Worm (Caenorhabditis elegans) whole organism, L4/young adult: Measurements from ENCODE around the gene rmh-2.

Source experiments
- W03F9.2 ChIP-seq: fragments of 150-350 bp; optimal IDR thresholded peaks from 2 replicates; lab custom pipeline; 2014; ENCODE audit warnings: missing biosample characterization, missing genetic modification characterization
- dao-5 ChIP-seq: sonication (generic microtip); optimal IDR thresholded peaks from 2 replicates; lab custom pipeline; 2016; ENCODE audit warnings: missing genotype, missing genetic modification characterization, moderate library complexity, missing compliant biosample characterization
- him-1 ChIP-seq: sonication (generic microtip); optimal IDR thresholded peaks from 2 replicates; lab custom pipeline; 2016; ENCODE audit warnings: missing genotype, missing genetic modification reagents, missing genetic modification characterization, missing compliant biosample characterization

rmh-2 gene

DNA sequence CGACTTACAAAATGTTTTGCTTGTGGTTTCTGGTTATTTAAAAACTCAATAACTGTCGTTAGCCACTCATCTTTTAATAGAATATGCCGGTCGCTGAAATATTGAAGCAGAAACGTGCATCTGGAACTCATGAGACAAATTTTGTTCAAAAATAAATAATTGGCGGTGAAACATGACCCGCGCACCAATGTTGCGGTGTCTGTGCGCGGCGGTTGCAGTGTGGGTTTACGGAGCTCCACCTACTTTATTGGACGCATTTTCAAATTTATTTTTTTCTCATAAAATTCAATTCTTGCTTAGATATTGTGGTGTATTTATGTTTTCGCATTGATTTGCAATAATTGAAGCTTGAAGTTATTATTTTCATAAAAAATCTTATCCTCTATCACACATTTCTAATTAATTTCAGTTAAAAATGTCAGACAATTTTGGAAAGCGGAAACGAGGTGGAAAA lies at the start of gene rmh-2, which contains the start of gene suds-3:
TSS of gene rmh-2 (minus strand) at position 164 of the 454 bp plus-strand sequence.
TSS of gene suds-3 (plus strand) at position 404 of the 454 bp plus-strand sequence.
- TF ChIP-seq him-1 (tag; lab: Kevin White, UChicago): no peak
- TF ChIP-seq dao-5 (tag; lab: Kevin White, UChicago): no peak

DNA sequence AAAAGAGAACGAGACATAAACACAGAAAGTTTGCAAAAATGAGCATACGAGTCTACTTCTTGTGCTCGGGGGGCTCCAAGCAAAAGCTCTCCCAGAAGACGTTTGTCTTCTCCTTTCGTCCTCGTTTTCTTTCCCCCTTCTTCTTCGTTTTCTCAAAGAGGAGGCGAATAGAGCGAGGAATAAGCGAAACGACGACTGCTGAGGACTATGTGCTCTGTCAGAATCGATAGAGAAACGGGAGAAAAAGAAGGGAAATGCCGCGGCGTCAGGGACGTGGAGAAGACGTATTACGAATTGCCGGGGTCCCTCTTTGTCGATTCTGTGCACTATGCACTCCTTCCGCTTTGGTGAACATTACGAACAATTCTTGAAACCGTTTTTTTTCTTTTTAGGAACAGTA lies 47.9 kb upstream of the rmh-2 start:
- TF ChIP-seq W03F9.2 (tag; lab: Kevin White, UChicago) (no peak), him-1 (tag; lab: Kevin White, UChicago) (peak; percentile 33)

DNA sequence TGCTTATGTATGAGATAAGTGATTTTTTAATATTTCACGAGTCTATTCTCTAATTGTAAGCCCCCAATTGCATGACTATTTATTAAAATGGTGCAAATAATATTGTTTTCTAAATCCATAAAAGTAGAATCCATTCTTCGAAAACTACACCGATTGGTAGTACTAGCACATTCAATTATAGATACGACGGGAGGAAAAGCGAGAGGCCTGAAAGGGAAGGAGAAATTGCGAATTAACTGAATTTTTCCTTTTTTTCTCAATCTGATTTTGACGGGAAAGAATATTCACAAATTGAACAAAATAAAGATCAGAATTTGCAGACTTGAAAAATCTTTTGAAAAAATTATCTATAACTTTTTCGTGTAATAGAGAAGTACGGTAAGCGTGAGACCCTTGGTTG lies 46.6 kb upstream of the rmh-2 start:
- no peak for TF ChIP-seq W03F9.2 (tag; lab: Kevin White, UChicago)
- no peak for TF ChIP-seq dao-5 (tag; lab: Kevin White, UChicago)
- no peak for TF ChIP-seq him-1 (tag; lab: Kevin White, UChicago)

DNA sequence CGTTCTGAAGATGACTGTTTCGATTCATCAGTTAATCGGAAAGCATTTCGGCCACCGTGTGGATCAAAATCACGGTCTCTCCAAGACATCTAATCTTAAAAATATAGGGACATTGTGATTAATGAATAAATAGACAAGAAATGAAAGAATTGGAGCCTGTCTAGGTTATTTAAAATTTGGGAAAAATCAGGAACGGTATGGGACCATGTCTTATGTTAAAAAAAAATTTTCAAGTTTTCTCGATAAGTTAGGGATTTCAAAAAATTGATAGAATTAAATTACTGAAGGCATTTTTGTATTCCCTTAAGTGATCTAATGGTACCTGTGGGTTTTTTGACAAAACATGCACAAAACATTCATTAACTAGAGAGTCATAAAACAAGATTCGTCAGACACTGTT lies 45.6 kb upstream of the rmh-2 start, which contains the start of gene unc-41:
TSS of gene unc-41 (minus strand) at position 101 of the 400 bp plus-strand sequence.
- no peak for TF ChIP-seq W03F9.2 (tag; lab: Kevin White, UChicago)

DNA sequence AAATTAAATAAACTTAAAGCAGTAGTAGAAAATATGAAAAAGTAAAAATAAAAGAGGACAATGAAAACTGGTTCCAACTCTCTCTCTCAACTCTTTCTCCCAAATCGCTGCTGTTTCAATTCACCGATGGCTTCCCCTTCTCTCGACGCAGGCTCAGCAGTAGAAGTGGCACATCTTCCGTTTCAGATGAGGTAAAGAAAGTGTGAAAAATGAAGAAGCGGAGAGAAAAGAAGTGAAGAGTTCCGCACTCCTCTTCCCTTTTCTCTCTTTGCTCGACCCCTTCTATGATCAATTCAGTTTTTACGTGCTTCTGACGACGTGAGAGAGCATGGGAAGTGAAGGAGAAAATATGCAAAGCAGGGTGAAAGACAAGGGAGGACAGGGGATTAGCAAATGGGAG lies 43.7 kb upstream of the rmh-2 start:
- TF ChIP-seq W03F9.2 (tag; lab: Kevin White, UChicago): no peak
- TF ChIP-seq dao-5 (tag; lab: Kevin White, UChicago): no peak
- TF ChIP-seq him-1 (tag; lab: Kevin White, UChicago): peak; percentile 54

DNA sequence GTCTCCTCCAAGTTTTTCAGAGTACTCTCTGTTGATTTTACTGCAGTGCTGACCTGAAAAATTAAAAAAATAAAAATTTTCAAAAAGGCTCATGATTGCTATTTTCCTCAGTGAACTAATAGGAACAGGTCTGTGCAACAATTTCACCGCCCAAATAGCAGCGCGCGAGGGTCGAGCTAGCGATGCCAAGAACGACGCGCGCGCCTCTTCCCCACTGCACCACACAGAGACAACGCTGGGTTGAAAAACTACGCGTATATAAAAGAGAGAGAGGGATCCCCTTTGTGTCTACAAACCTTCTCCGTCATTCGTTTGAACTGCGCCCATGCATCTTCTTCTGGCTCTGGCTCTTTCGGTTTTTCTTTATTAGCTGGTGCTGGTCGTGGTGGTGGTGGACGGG lies 39.5 kb upstream of the rmh-2 start:
- TF ChIP-seq W03F9.2 (tag; lab: Kevin White, UChicago): no peak
- peak; percentile 94 for TF ChIP-seq him-1 (tag; lab: Kevin White, UChicago)
- peak; percentile 70 for TF ChIP-seq dao-5 (tag; lab: Kevin White, UChicago)

DNA sequence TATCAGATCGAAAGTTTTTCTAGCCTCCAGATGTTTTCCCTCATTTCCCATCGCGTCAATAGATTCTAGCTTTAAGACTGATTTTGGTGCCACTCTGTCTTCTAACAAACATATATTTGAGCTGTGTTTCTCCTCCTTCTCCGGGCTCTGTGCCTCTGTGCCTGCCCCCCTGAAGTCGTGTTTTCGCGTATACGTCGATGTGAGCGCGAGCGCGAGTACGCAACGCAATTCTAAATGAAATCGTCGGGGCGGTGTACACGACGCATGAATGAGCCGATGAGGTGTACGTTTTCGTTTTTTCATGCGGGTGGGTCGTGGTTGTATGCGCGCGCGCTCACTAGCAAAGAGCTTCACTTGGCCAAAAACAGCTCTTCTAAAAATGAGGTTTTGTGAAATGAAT lies 35.3 kb upstream of the rmh-2 start:
- TF ChIP-seq him-1 (tag; lab: Kevin White, UChicago) (peak; percentile 24), W03F9.2 (tag; lab: Kevin White, UChicago) (no peak), dao-5 (tag; lab: Kevin White, UChicago) (no peak)

DNA sequence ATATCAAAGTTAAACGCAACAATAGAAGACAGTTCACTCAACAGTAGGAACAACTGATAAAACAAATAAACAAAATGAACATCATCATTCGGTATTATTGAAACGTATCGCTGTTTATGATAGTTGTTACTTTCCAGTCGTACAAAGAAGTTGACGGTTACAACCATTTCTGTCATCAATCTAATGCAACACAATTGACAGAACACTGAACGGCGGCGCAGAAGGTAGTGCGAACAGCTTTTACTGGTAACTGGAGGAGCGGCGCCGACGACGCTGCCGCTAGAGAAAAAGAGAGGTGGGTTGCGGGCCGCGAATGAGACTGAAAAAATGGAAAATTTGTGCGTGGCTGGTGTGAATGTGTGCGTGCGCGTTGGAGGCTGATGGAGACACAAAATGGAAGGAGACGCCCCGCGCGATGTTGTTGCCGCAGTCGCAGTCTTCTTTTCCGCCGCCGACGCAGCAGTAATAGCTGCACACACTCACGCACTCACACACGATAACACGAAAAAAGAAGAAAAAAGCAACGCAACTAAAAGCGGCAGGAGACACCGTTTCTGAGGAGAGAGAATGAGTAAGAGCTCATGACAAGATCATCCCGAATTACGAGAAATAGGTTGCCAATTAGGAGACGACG lies 33.7 kb upstream of the rmh-2 start:
- TF ChIP-seq W03F9.2 (tag; lab: Kevin White, UChicago) (no peak), him-1 (tag; lab: Kevin White, UChicago) (peak; percentile 26), dao-5 (tag; lab: Kevin White, UChicago) (no peak)

DNA sequence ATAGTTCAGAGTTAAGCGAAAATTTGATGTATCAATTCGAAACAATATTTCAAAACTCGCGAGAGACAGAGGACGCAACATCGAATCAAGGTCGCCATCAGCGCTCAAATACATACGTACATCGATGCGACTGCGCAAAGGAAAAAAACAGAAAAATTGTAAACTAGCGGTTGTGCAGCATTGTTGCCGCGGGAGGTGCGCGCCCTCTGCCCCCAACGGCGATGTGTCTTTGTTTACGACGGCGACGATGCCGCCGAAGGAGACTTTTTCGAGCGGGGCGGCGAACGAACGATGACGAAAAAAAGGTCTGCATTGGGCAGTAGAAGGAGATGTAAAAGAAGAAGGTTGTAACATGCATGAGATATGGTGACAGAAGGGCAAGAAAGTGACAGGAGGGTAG lies 32.3 kb upstream of the rmh-2 start:
- no peak for TF ChIP-seq W03F9.2 (tag; lab: Kevin White, UChicago)
- TF ChIP-seq dao-5 (tag; lab: Kevin White, UChicago): no peak
- no peak for TF ChIP-seq him-1 (tag; lab: Kevin White, UChicago)

DNA sequence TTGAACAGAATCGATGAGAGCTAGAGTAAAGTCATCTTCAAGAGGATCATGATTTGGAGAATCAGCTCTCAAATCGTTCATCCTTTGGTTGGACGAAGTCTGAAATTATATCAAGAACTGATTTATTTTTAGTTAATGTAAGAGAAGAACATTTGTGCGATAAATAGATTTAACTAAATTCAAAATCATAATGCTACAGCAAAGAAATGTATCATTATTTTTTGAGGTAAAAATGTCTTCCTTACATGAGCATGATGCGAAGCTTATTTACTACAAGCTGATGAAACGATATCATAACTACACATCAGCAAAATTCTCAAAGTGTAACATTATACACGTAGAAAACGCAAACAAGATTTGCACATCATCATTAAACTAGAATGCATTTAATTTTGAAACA lies 31.8 kb upstream of the rmh-2 start, which contains the start of gene madf-4:
TSS of gene madf-4 (minus strand) at position 101 of the 400 bp plus-strand sequence.
- TF ChIP-seq him-1 (tag; lab: Kevin White, UChicago) (no peak), dao-5 (tag; lab: Kevin White, UChicago) (no peak), W03F9.2 (tag; lab: Kevin White, UChicago) (no peak)

DNA sequence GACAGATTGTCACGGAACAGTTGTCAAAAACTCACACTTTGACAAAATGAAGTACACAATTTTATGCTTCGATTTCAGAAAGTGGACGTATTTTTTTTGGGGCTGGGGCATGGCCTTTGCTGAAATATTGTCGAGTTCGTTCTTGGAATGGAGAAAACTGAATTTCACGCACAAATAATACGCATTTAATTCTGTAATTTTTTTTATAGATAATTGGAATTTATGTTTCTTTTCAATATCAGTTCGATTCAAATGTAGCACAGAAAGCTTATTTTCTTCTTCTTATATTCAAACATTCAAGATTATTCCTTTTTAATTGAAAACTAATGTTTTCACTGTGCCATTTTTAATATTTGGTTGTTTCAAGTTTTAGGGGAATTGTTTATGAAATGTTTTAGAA lies 29.8 kb upstream of the rmh-2 start, which contains the start of gene T07C12.10:
TSS of gene T07C12.10 (minus strand) at position 101 of the 400 bp plus-strand sequence.
- TF ChIP-seq dao-5 (tag; lab: Kevin White, UChicago) (no peak), him-1 (tag; lab: Kevin White, UChicago) (no peak), W03F9.2 (tag; lab: Kevin White, UChicago) (no peak)

DNA sequence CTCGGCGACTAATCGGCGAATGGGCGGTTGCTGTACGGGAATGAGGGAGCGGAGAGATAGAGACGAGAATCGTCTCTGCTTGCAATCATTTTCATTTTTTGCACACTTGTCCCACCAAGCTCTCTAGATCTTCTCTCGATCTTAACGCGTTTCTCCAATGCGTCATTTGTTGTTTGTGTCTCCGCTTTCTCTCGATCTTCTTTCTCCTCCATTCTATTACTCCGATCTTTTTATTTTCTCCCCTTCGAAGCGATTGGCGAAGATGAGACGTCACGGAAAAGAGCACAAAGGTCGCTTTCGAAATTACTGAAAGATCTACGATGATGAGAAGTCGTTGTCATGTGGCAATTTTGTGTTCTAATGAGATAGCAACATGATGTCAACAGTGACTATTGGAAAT lies 28.1 kb upstream of the rmh-2 start:
- no peak for TF ChIP-seq W03F9.2 (tag; lab: Kevin White, UChicago)
- no peak for TF ChIP-seq dao-5 (tag; lab: Kevin White, UChicago)
- no peak for TF ChIP-seq him-1 (tag; lab: Kevin White, UChicago)

DNA sequence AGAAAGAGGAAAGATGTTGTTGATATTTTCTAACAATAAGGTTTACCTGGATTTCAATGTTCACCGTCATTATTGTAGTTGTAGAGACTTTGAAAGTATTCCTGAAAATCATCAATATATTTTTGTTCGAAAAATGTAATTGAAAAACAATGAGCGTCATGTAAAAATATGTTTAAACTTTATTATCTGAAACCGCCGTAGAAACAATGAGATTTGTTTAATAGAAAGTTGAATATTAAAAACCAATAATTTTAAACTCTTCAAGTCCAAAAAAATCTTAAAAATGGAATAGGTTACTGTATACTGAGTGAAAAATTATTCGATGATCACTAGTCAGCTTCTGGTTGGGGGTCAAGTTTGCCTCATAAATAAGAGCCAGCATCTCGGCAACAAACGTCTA lies 27.7 kb upstream of the rmh-2 start, which contains the start of gene anmt-3:
TSS of gene anmt-3 (minus strand) at position 101 of the 400 bp plus-strand sequence.
- TF ChIP-seq him-1 (tag; lab: Kevin White, UChicago): no peak
- TF ChIP-seq W03F9.2 (tag; lab: Kevin White, UChicago): no peak
- no peak for TF ChIP-seq dao-5 (tag; lab: Kevin White, UChicago)

DNA sequence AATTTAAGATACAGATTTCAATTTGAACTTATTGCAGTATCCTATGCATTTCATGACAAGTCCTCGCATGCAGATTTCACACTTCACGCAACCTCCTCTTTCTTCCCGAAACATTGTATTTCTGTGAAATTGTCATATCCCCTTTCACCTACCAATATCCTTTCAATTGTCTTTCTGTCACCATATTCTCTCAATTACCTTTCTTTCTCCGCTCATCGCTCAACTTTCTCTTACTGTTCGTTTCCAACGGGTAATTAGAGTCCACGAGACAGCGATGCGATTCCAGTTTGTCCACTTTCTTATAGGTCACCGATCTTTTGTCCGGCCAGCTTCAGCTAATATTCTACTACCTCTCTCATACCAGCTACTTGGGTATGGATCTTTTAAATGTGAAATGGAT lies 21.8 kb upstream of the rmh-2 start, which contains the start of gene mam-5:
TSS of gene mam-5 (plus strand) at position 304 of the 400 bp plus-strand sequence.
- TF ChIP-seq W03F9.2 (tag; lab: Kevin White, UChicago) (no peak), him-1 (tag; lab: Kevin White, UChicago) (no peak), dao-5 (tag; lab: Kevin White, UChicago) (no peak)
